Worm (Caenorhabditis elegans): ENCODE data around the gene F41H10.1.
A peak's percentile ranks its signal among the peaks of the same experiment; 100 is the strongest.

F41H10.1 gene

ce11 chrIV:5393566-5393965 lies 10.9 kb downstream of the F41H10.1 start:
- TF ChIP-seq spr-3 (GFP tag; optimal IDR thresholded peaks at IDR 0.05) (no peak), Y105C5A.15 (GFP tag; IDR thresholded peaks at IDR 0.05) (no peak), mes-2 (tag; optimal IDR thresholded peaks at IDR 0.05; ENCODE audit: poor library complexity, severe bottlenecking) (peak; percentile 16), aly-2 (tag; optimal IDR thresholded peaks at IDR 0.05) (no peak), php-3 (GFP tag; IDR thresholded peaks at IDR 0.05) (no peak), nhr-48 (tag; optimal IDR thresholded peaks at IDR 0.05) (no peak), daf-8 (GFP tag; IDR thresholded peaks at IDR 0.05) (no peak), ama-1 (optimal IDR thresholded peaks at IDR 0.05) (peak; percentile 53), duxl-1 (tag; optimal IDR thresholded peaks at IDR 0.05; ENCODE audit: poor library complexity) (peak; percentile 31), aha-1 (tag) (no peak), nhr-11 (tag; optimal IDR thresholded peaks at IDR 0.05) (no peak), hmg-1.1 (GFP tag; IDR thresholded peaks at IDR 0.05) (no peak), nhr-77 (tag; optimal IDR thresholded peaks at IDR 0.05) (peak; percentile 22), F49E8.2 (tag; optimal IDR thresholded peaks at IDR 0.05; ENCODE audit: borderline replicate concordance) (no peak), nhr-237 (tag; optimal IDR thresholded peaks at IDR 0.05) (no peak), hlh-30 (tag; optimal IDR thresholded peaks at IDR 0.05; ENCODE audit: insufficient read depth) (peak; percentile 62), mep-1 (tag; optimal IDR thresholded peaks at IDR 0.05) (peak; percentile 21), lin-38 (GFP tag; IDR thresholded peaks at IDR 0.05) (peak; percentile 34; the same call in 1 of the 2 replicates), ceh-28 (tag; optimal IDR thresholded peaks at IDR 0.05) (no peak), vab-7 (GFP tag; IDR thresholded peaks at IDR 0.05) (no peak), zip-11 (GFP tag; IDR thresholded peaks at IDR 0.05) (no peak), Y5F2A.4 (GFP tag; optimal IDR thresholded peaks at IDR 0.05) (no peak), nhr-28 (tag; optimal IDR thresholded peaks at IDR 0.05) (peak; percentile 39), pqm-1 (tag; optimal IDR thresholded peaks at IDR 0.05) (peak; percentile 22), daf-16 (GFP tag; optimal IDR thresholded peaks at IDR 0.05) (no peak), daf-16 (tag; optimal IDR thresholded peaks at IDR 0.05) (peak; percentile 76), dmd-6 (GFP tag; IDR thresholded peaks at IDR 0.05) (peak; percentile 56), Y75B8A.6 (GFP tag; IDR thresholded peaks at IDR 0.05) (no peak), hlh-11 (tag; optimal IDR thresholded peaks at IDR 0.05) (peak; percentile 39), snpc-1.2 (GFP tag; IDR thresholded peaks at IDR 0.05) (no peak), nhr-6 (tag; optimal IDR thresholded peaks at IDR 0.05) (no peak), dve-1 (tag; optimal IDR thresholded peaks at IDR 0.05; ENCODE audit: insufficient read depth) (peak; percentile 71), pha-4 (GFP tag; IDR thresholded peaks at IDR 0.05) (0 out of 2 replicates have a peak, but pooled peaks have one; percentile 17), pha-4 (tag; optimal IDR thresholded peaks at IDR 0.05) (no peak), zag-1 (tag; optimal IDR thresholded peaks at IDR 0.05) (no peak), mdt-29 (GFP tag; IDR thresholded peaks at IDR 0.05) (peak; percentile 63)

ce11 chrIV:5394687-5395086 lies 12.0 kb downstream of the F41H10.1 start, which contains the start of the genes perm-3 and swsn-6:
perm-3 (minus strand) TSS chrIV:5394804.
swsn-6 (plus strand) TSS chrIV:5395033.
- TF ChIP-seq aha-1 (tag) (peak; percentile 32), lin-13 (GFP tag; optimal IDR thresholded peaks at IDR 0.05) (peak; percentile 63), mes-2 (tag; optimal IDR thresholded peaks at IDR 0.05; ENCODE audit: poor library complexity, severe bottlenecking) (peak; percentile 90), dve-1 (tag; optimal IDR thresholded peaks at IDR 0.05; ENCODE audit: insufficient read depth) (peak; percentile 62), Y75B8A.6 (GFP tag; IDR thresholded peaks at IDR 0.05) (no peak), lin-38 (GFP tag; IDR thresholded peaks at IDR 0.05) (peak; percentile 84), nhr-102 (tag; optimal IDR thresholded peaks at IDR 0.05) (peak; percentile 76), hlh-30 (tag; optimal IDR thresholded peaks at IDR 0.05; ENCODE audit: insufficient read depth) (peak; percentile 67), T20F7.1 (GFP tag; optimal IDR thresholded peaks at IDR 0.05) (peak; percentile 41), zip-11 (GFP tag; IDR thresholded peaks at IDR 0.05) (no peak), arid-1 (GFP tag; conservative IDR thresholded peaks at IDR 0.05) (no peak), nhr-77 (tag; optimal IDR thresholded peaks at IDR 0.05) (peak; percentile 42), mep-1 (tag; optimal IDR thresholded peaks at IDR 0.05) (peak; percentile 78), madf-9 (GFP tag; conservative IDR thresholded peaks at IDR 0.05) (0 out of 2 replicates have a peak, but pooled peaks have one; percentile 36), ceh-62 (tag; optimal IDR thresholded peaks at IDR 0.05) (no peak), nhr-48 (tag; optimal IDR thresholded peaks at IDR 0.05) (peak; percentile 25), snpc-1.2 (GFP tag; IDR thresholded peaks at IDR 0.05) (peak; percentile 82), php-3 (GFP tag; IDR thresholded peaks at IDR 0.05) (0 out of 2 replicates have a peak, but pooled peaks have one; percentile 45), ceh-28 (tag; optimal IDR thresholded peaks at IDR 0.05) (peak; percentile 44), dpl-1 (GFP tag; optimal IDR thresholded peaks at IDR 0.05) (peak; percentile 86), hlh-11 (tag; optimal IDR thresholded peaks at IDR 0.05) (peak; percentile 63), rbr-2 (tag; optimal IDR thresholded peaks at IDR 0.05) (peak; percentile 78), hmg-1.1 (GFP tag; IDR thresholded peaks at IDR 0.05) (peak; percentile 68), lsy-2 (tag; optimal IDR thresholded peaks at IDR 0.05) (peak; percentile 24 to 89), egl-27 (tag; optimal IDR thresholded peaks at IDR 0.05) (no peak), duxl-1 (tag; optimal IDR thresholded peaks at IDR 0.05; ENCODE audit: poor library complexity) (peak; percentile 52), nhr-11 (tag; optimal IDR thresholded peaks at IDR 0.05) (peak; percentile 19), nhr-6 (tag; optimal IDR thresholded peaks at IDR 0.05) (peak; percentile 37), mxl-2 (GFP tag; conservative IDR thresholded peaks at IDR 0.05) (no peak), pha-4 (GFP tag; IDR thresholded peaks at IDR 0.05) (peak; percentile 50; the same call in 1 of the 2 replicates), pha-4 (tag; optimal IDR thresholded peaks at IDR 0.05) (peak; percentile 50)

Measured in whole organism, L4 larva.